Worm (Caenorhabditis elegans) whole organism, young adult: Measurements from ENCODE around the gene ZK1193.2.
A peak's percentile ranks its signal among the peaks of the same experiment; 100 is the strongest.

ENCODE experiments used
- B0019.2 ChIP-seq: fragments of 200-800 bp; sonication (Bioruptor generic); conservative IDR thresholded peaks from 2 replicates; pipeline ENCODE4 v1.3.6; 2022; ENCODE audit warnings: missing genetic modification reagents, missing genetic modification characterization, missing compliant biosample characterization
- B0035.1 ChIP-seq: sonication (generic microtip); optimal IDR thresholded peaks from 2 replicates; lab custom pipeline; 2016; ENCODE audit warnings: missing genetic modification characterization, mild to moderate bottlenecking, missing compliant biosample characterization, missing genotype, missing genetic modification reagents
- F22D6.2 ChIP-seq: sonication (generic microtip); optimal IDR thresholded peaks from 2 replicates; lab custom pipeline; 2016; ENCODE audit warnings: mild to moderate bottlenecking, missing genetic modification characterization, missing compliant biosample characterization
- F37B4.10 ChIP-seq: fragments of 200-800 bp; sonication (Bioruptor generic); IDR thresholded peaks from 2 replicates; pipeline ENCODE4 v1.3.6; 2022; ENCODE audit warnings: missing genetic modification characterization, missing compliant biosample characterization
- F52B5.7 ChIP-seq: sonication (generic microtip); optimal IDR thresholded peaks from 2 replicates; lab custom pipeline; 2016; ENCODE audit warnings: mild to moderate bottlenecking, missing genetic modification characterization, missing compliant biosample characterization
- F57A8.1 ChIP-seq: fragments of 200-800 bp; sonication (Bioruptor generic); optimal IDR thresholded peaks from 2 replicates; lab custom pipeline; 2018; ENCODE audit warnings: mild to moderate bottlenecking, missing genetic modification characterization, moderate library complexity, missing compliant biosample characterization
- T26A5.8 ChIP-seq: sonication (generic microtip); optimal IDR thresholded peaks from 2 replicates; lab custom pipeline; 2016; ENCODE audit warnings: missing genetic modification characterization, missing compliant biosample characterization
- akir-1 ChIP-seq: fragments of 200-800 bp; sonication (Bioruptor generic); optimal IDR thresholded peaks from 2 replicates; lab custom pipeline; 2018; ENCODE audit warnings: mild to moderate bottlenecking, missing genetic modification characterization, moderate library complexity, missing compliant biosample characterization
- ama-1 ChIP-seq, 3 experiments: fragments of 150-350 bp in 1 of 3; sonication (generic microtip) in 2 of 3; optimal IDR thresholded peaks; 2 replicates each; lab custom pipeline; 2014 to 2018; ENCODE audit warnings: missing biosample characterization in 2 of 3, missing genetic modification characterization in 2 of 3, missing genetic modification reagents in 2 of 3
- atf-7 ChIP-seq: sonication (generic microtip); optimal IDR thresholded peaks from 2 replicates; lab custom pipeline; 2017; ENCODE audit warnings: mild to moderate bottlenecking, missing genetic modification characterization, missing compliant biosample characterization
- attf-3 ChIP-seq: fragments of 200-800 bp; sonication (Bioruptor generic); conservative IDR thresholded peaks from 2 replicates; pipeline ENCODE4 v1.3.6; 2022; ENCODE audit warnings: missing genetic modification reagents, missing genetic modification characterization, missing compliant biosample characterization
- bed-1 ChIP-seq: fragments of 200-800 bp; sonication (Bioruptor generic); IDR thresholded peaks from 2 replicates; pipeline ENCODE4 v1.3.6; 2022; ENCODE audit warnings: missing genetic modification reagents, missing genetic modification characterization, missing compliant biosample characterization
- ccch-3 ChIP-seq: fragments of 200-800 bp; sonication (Bioruptor generic); optimal IDR thresholded peaks from 2 replicates; lab custom pipeline; 2018; ENCODE audit warnings: mild to moderate bottlenecking, missing genetic modification characterization, missing compliant biosample characterization
- cebp-1 ChIP-seq, 2 experiments: fragments of 200-800 bp in 1 of 2; sonication (Bioruptor generic) in 1 of 2; sonication (generic microtip) in 1 of 2; IDR thresholded peaks in 1 of 2; optimal IDR thresholded peaks in 1 of 2; 2 replicates each; pipeline versions ENCODE4 v1.3.6 to Lab custom; 2017 to 2022; ENCODE audit warnings: missing compliant biosample characterization in 2 of 2, missing genetic modification characterization in 2 of 2, mild to moderate bottlenecking in 1 of 2, missing genetic modification reagents in 1 of 2, moderate library complexity in 1 of 2
- ceh-100 ChIP-seq: fragments of 200-800 bp; sonication (Bioruptor generic); IDR thresholded peaks from 2 replicates; pipeline ENCODE4 v1.3.6; 2022; ENCODE audit warnings: missing genetic modification reagents, missing genetic modification characterization, missing compliant biosample characterization
- ceh-27 ChIP-seq: fragments of 200-800 bp; sonication (Bioruptor generic); optimal IDR thresholded peaks from 2 replicates; lab custom pipeline; 2018; ENCODE audit warnings: mild to moderate bottlenecking, missing genetic modification characterization, moderate library complexity, missing compliant biosample characterization
- chd-7 ChIP-seq: sonication (generic microtip); optimal IDR thresholded peaks from 2 replicates; lab custom pipeline; 2016; ENCODE audit warnings: mild to moderate bottlenecking, missing genetic modification characterization, moderate library complexity, missing compliant biosample characterization
- dox-1 ChIP-seq: fragments of 200-800 bp; sonication (Bioruptor generic); IDR thresholded peaks from 2 replicates; pipeline ENCODE4 v1.3.6; 2022; ENCODE audit warnings: missing genetic modification reagents, missing genetic modification characterization, missing compliant biosample characterization
- dpl-1 ChIP-seq: fragments of 150-350 bp; optimal IDR thresholded peaks from 2 replicates; lab custom pipeline; 2014; ENCODE audit warnings: missing biosample characterization, missing genetic modification reagents, missing genetic modification characterization
- egrh-3 ChIP-seq: fragments of 200-800 bp; sonication (Bioruptor generic); IDR thresholded peaks from 2 replicates; pipeline ENCODE4 v1.3.6; 2022; ENCODE audit warnings: missing genetic modification reagents, missing genetic modification characterization, missing compliant biosample characterization
- hlh-26 ChIP-seq: fragments of 200-800 bp; sonication (Bioruptor generic); conservative IDR thresholded peaks from 2 replicates; pipeline ENCODE4 v1.3.6; 2022; ENCODE audit warnings: missing genetic modification reagents, missing genetic modification characterization, missing compliant biosample characterization
- let-607 ChIP-seq, 2 experiments: fragments of 200-800 bp in 1 of 2; sonication (Bioruptor generic) in 1 of 2; sonication (generic microtip) in 1 of 2; optimal IDR thresholded peaks; 2 replicates each; lab custom pipeline; 2016 to 2018; ENCODE audit warnings: mild to moderate bottlenecking in 2 of 2, missing compliant biosample characterization in 2 of 2, missing genetic modification characterization in 2 of 2, moderate library complexity in 2 of 2, missing genotype in 1 of 2
- lin-26 ChIP-seq: fragments of 200-800 bp; sonication (Bioruptor generic); IDR thresholded peaks from 2 replicates; pipeline ENCODE4 v1.3.6; 2022; ENCODE audit warnings: missing genetic modification reagents, missing genetic modification characterization, missing compliant biosample characterization
- lin-40 ChIP-seq: sonication (generic microtip); optimal IDR thresholded peaks from 2 replicates; lab custom pipeline; 2016; ENCODE audit warnings: missing genetic modification characterization, mild to moderate bottlenecking, missing compliant biosample characterization, missing genotype, missing genetic modification reagents
- lir-1 ChIP-seq: fragments of 200-800 bp; sonication (Bioruptor generic); conservative IDR thresholded peaks from 2 replicates; pipeline ENCODE4 v1.3.6; 2022; ENCODE audit warnings: missing genetic modification reagents, missing genetic modification characterization, missing compliant biosample characterization
- lsy-27 ChIP-seq: sonication (generic microtip); optimal IDR thresholded peaks from 2 replicates; lab custom pipeline; 2017; ENCODE audit warnings: missing genetic modification characterization, mild to moderate bottlenecking, missing compliant biosample characterization, antibody characterized with exemption, missing genotype, borderline replicate concordance; ENCODE audit not compliant: insufficient read depth
- madf-3 ChIP-seq: fragments of 200-800 bp; sonication (Bioruptor generic); IDR thresholded peaks from 2 replicates; pipeline ENCODE4 v1.3.6; 2022; ENCODE audit warnings: missing genetic modification reagents, missing genetic modification characterization, missing compliant biosample characterization
- mcd-1 ChIP-seq: fragments of 200-800 bp; sonication (Bioruptor generic); IDR thresholded peaks from 2 replicates; pipeline ENCODE4 v1.3.6; 2022; ENCODE audit warnings: missing genetic modification reagents, missing genetic modification characterization, missing compliant biosample characterization
- mes-4 ChIP-seq: sonication (generic microtip); optimal IDR thresholded peaks from 2 replicates; lab custom pipeline; 2016; ENCODE audit warnings: missing genotype, missing genetic modification characterization, missing compliant biosample characterization
- mxl-1 ChIP-seq: sonication (generic microtip); optimal IDR thresholded peaks from 2 replicates; lab custom pipeline; 2016; ENCODE audit warnings: missing genetic modification characterization, missing compliant biosample characterization
- nfyb-1 ChIP-seq: fragments of 200-800 bp; sonication (Bioruptor generic); IDR thresholded peaks from 2 replicates; pipeline ENCODE4 v1.3.6; 2022; ENCODE audit warnings: missing genetic modification reagents, missing genetic modification characterization, missing compliant biosample characterization
- nhr-120 ChIP-seq: fragments of 200-800 bp; sonication (Bioruptor generic); IDR thresholded peaks from 2 replicates; pipeline ENCODE4 v1.3.6; 2022; ENCODE audit warnings: missing genetic modification characterization, missing compliant biosample characterization
- nhr-80 ChIP-seq: sonication (generic microtip); optimal IDR thresholded peaks from 2 replicates; lab custom pipeline; 2016; ENCODE audit warnings: missing genetic modification characterization, missing compliant biosample characterization
- sdz-38 ChIP-seq: sonication (generic microtip); optimal IDR thresholded peaks from 2 replicates; lab custom pipeline; 2016; ENCODE audit warnings: missing genotype, missing genetic modification characterization, missing compliant biosample characterization
- snpc-3.4 ChIP-seq: sonication (generic microtip); optimal IDR thresholded peaks from 2 replicates; lab custom pipeline; 2017; ENCODE audit warnings: missing genetic modification characterization, mild to moderate bottlenecking, missing compliant biosample characterization, antibody characterized with exemption, moderate library complexity, missing genotype, missing genetic modification reagents
- tbp1 ChIP-seq: fragments of 200-800 bp; sonication (Bioruptor generic); optimal IDR thresholded peaks from 2 replicates; lab custom pipeline; 2018; ENCODE audit warnings: mild to moderate bottlenecking, missing genetic modification characterization, missing compliant biosample characterization
- unc-130 ChIP-seq: sonication (generic microtip); optimal IDR thresholded peaks from 2 replicates; lab custom pipeline; 2016; ENCODE audit warnings: missing genetic modification reagents, missing genetic modification characterization, missing compliant biosample characterization
- zfh-2 ChIP-seq: fragments of 200-800 bp; sonication (Bioruptor generic); conservative IDR thresholded peaks from 2 replicates; pipeline ENCODE4 v1.3.6; 2022; ENCODE audit warnings: missing genetic modification reagents, missing genetic modification characterization, missing compliant biosample characterization
- ztf-18 ChIP-seq: sonication (generic microtip); optimal IDR thresholded peaks from 2 replicates; lab custom pipeline; 2016; ENCODE audit warnings: missing genotype, mild to moderate bottlenecking, missing genetic modification characterization, missing compliant biosample characterization
- ztf-22 ChIP-seq: fragments of 200-800 bp; sonication (Bioruptor generic); optimal IDR thresholded peaks from 2 replicates; lab custom pipeline; 2018; ENCODE audit warnings: mild to moderate bottlenecking, missing genetic modification characterization, moderate library complexity, missing compliant biosample characterization
- ztf-25 ChIP-seq: fragments of 200-800 bp; sonication (Bioruptor generic); IDR thresholded peaks from 2 replicates; pipeline ENCODE4 v1.3.6; 2022; ENCODE audit warnings: missing genetic modification reagents, missing genetic modification characterization, missing compliant biosample characterization
- ztf-26 ChIP-seq: sonication (generic microtip); optimal IDR thresholded peaks from 2 replicates; lab custom pipeline; 2017; ENCODE audit warnings: missing genetic modification characterization, missing compliant biosample characterization

The ZK1193.2 gene

ce11 chrX:421785-422657 is 3.4 kb downstream of the ZK1193.2 start:
- TF ChIP-seq B0035.1 (peak; percentile 11), hlh-26 (GFP tag; lab: Robert Waterston, UW) (0 out of 2 replicates have a peak, but pooled peaks have one; percentile 53), mes-4 (tag; lab: Kevin White, UChicago) (peak; percentile 25), let-607 (tag; optimal IDR thresholded peaks at IDR 0.05; lab: Kevin White, UChicago) (peak in 1 of 2 experiments; percentile 1), ceh-100 (no peak), F37B4.10 (GFP tag; lab: Robert Waterston, UW) (no peak), egrh-3 (GFP tag; lab: Robert Waterston, UW) (peak; percentile 76; the same call in 1 of the 2 replicates), nhr-120 (GFP tag; lab: Robert Waterston, UW) (0 out of 2 replicates have a peak, but pooled peaks have one; percentile 14), mcd-1 (GFP tag; lab: Robert Waterston, UW) (no peak), zfh-2 (GFP tag; lab: Robert Waterston, UW) (peak; percentile 89), lin-40 (tag; lab: Kevin White, UChicago) (peak; percentile 90), ztf-26 (tag; lab: Kevin White, UChicago) (peak; percentile 68), ztf-22 (GFP tag; lab: Kevin White, UChicago) (no peak), bed-1 (GFP tag; lab: Robert Waterston, UW) (no peak), dpl-1 (GFP tag; lab: Kevin White, UChicago) (no peak), lin-26 (peak; percentile 85), dox-1 (GFP tag; lab: Robert Waterston, UW) (0 out of 2 replicates have a peak, but pooled peaks have one; percentile 5), chd-7 (tag; lab: Kevin White, UChicago) (no peak), madf-3 (GFP tag; lab: Robert Waterston, UW) (no peak), ama-1 (optimal IDR thresholded peaks at IDR 0.05; lab: Kevin White, UChicago) (no peak), ama-1 (GFP tag; optimal IDR thresholded peaks at IDR 0.05; lab: Kevin White, UChicago) (no peak), sdz-38 (no peak), atf-7 (tag; lab: Kevin White, UChicago) (no peak), nhr-80 (tag; lab: Kevin White, UChicago) (no peak)

- TF ChIP-seq ztf-22 (GFP tag; lab: Kevin White, UChicago) (no peak), cebp-1 (GFP tag; IDR thresholded peaks at IDR 0.05; lab: Robert Waterston, UW) (no peak), cebp-1 (tag; optimal IDR thresholded peaks at IDR 0.05; lab: Kevin White, UChicago) (no peak)
- TF ChIP-seq, all 124 proteins: peak for 0
Measured at ce11 chrX:421407-421784, 4.0 kb downstream of the ZK1193.2 start, which contains the start of gene col-19. col-19 (plus strand) TSS chrX:421707.

- TF ChIP-seq akir-1 (GFP tag; lab: Kevin White, UChicago) (no peak), let-607 (tag; optimal IDR thresholded peaks at IDR 0.05; lab: Kevin White, UChicago) (peak in 1 of 2 experiments; percentile 85), attf-3 (peak; percentile 29; the same call in 1 of the 2 replicates), ztf-25 (GFP tag; lab: Robert Waterston, UW) (peak; percentile 89; the same call in 1 of the 2 replicates), ceh-27 (GFP tag; lab: Kevin White, UChicago) (peak; percentile 92), ccch-3 (GFP tag; lab: Kevin White, UChicago) (no peak), F57A8.1 (GFP tag; lab: Kevin White, UChicago) (no peak), snpc-3.4 (tag; lab: Kevin White, UChicago) (peak; percentile 31), unc-130 (GFP tag; lab: Kevin White, UChicago) (no peak), ztf-18 (tag; lab: Kevin White, UChicago) (peak; percentile 50), nfyb-1 (GFP tag; lab: Robert Waterston, UW) (peak; percentile 89), tbp1 (GFP tag; lab: Kevin White, UChicago) (peak; percentile 96), lsy-27 (tag; lab: Kevin White, UChicago) (no peak), nhr-80 (tag; lab: Kevin White, UChicago) (peak; percentile 84), F52B5.7 (peak; percentile 33), B0019.2 (GFP tag; lab: Robert Waterston, UW) (no peak; the same call in 1 of the 2 replicates), T26A5.8 (no peak), lir-1 (GFP tag; lab: Robert Waterston, UW) (0 out of 2 replicates have a peak, but pooled peaks have one; percentile 18), mxl-1 (tag; lab: Kevin White, UChicago) (peak; percentile 89), F22D6.2 (peak; percentile 83)
Measured at ce11 chrX:410073-410572, 15.3 kb downstream of the ZK1193.2 start.
